Worm (Caenorhabditis elegans) whole organism, L4/young adult: ENCODE results near the gene F36G9.13.

Source experiments
- W03F9.2 ChIP-seq: fragments of 150-350 bp; optimal IDR thresholded peaks from 2 replicates; lab custom pipeline; 2014; ENCODE audit warnings: missing biosample characterization, missing genetic modification characterization
- dao-5 ChIP-seq: sonication (generic microtip); optimal IDR thresholded peaks from 2 replicates; lab custom pipeline; 2016; ENCODE audit warnings: missing genotype, missing genetic modification characterization, moderate library complexity, missing compliant biosample characterization
- him-1 ChIP-seq: sonication (generic microtip); optimal IDR thresholded peaks from 2 replicates; lab custom pipeline; 2016; ENCODE audit warnings: missing genotype, missing genetic modification reagents, missing genetic modification characterization, missing compliant biosample characterization

The F36G9.13 gene

DNA sequence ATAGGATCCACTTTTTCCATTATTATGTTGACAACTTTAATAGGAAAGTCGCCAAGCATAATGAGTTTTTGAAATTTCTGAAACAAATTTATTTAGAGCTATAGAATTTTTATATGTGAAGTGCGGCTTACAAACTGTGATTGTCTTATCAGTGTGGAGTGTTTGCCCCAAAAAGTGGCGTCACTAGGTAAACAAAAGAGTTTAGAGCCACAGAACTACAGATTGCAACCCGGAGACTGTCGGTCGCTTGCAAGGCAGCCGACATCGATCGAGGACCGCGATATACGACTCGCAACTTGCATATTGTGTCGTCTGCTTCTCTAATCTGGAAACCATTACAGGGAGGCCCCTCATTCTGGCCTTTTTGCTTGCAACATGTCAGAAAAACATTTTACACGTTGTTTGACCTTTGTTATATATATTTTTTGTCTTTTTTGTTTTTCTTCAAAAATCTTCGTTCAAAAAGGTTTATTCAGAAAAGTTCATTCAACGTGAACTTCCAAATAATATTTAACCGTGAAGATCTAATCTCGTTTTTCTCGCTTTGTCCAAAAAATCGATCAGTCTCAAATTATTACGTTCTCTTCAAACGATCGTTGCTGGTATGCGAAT lies at the start of gene F36G9.13, which contains the start of gene fbxa-99:
Gene F36G9.13, plus strand, starts transcription at position 562 of the 612 bp plus-strand sequence.
Gene fbxa-99, minus strand, starts transcription at position 122 of the 612 bp plus-strand sequence.
- TF ChIP-seq dao-5 (tag; lab: Kevin White, UChicago) (no peak), him-1 (tag; lab: Kevin White, UChicago) (no peak), W03F9.2 (no peak)

DNA sequence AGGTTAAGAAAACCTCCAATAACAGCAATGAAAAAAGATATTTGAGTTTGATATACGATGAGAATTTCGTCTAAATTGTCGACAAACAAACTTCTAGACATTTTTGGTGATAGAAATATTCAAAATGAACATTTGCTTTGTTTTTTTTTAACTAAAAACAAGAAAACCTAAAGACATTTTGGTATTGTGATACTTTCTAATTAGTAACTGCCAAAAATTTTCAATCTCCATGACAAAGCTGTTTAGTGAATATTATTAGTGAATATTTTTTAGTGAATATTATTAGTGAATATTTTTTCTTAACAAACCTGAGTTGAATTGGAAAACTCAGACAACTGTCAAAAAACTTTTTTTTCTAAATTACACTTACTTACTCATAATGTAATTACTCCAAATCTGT lies 42.8 kb upstream of the F36G9.13 start, which contains the start of gene srw-55:
Gene srw-55, minus strand, starts transcription at position 101 of the 400 bp plus-strand sequence.
- no peak for TF ChIP-seq W03F9.2
- TF ChIP-seq dao-5 (tag; lab: Kevin White, UChicago), result no peak
- TF ChIP-seq him-1 (tag; lab: Kevin White, UChicago), result no peak

DNA sequence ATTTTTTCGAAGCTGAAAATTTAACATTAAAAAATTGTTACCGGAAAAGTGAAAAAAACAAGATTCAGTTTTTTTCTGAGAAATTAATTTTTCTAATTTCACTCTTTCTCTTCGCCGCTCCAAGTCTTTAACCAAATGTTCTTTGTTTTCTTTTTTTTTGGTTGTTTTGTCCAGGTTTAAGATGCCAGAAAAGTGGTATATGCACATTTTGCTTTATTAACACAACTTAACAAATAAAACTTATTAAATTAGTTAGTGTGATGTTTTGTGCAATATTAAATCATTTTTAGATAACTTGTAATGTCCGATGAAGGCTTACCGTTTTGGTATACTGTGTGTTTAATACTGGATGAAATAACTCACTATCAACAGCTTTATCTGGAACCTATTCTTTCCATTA lies 40.0 kb upstream of the F36G9.13 start, which contains the start of gene srw-53:
Gene srw-53, plus strand, starts transcription at position 301 of the 400 bp plus-strand sequence.
- TF ChIP-seq W03F9.2 (no peak), dao-5 (tag; lab: Kevin White, UChicago) (no peak), him-1 (tag; lab: Kevin White, UChicago) (no peak)

DNA sequence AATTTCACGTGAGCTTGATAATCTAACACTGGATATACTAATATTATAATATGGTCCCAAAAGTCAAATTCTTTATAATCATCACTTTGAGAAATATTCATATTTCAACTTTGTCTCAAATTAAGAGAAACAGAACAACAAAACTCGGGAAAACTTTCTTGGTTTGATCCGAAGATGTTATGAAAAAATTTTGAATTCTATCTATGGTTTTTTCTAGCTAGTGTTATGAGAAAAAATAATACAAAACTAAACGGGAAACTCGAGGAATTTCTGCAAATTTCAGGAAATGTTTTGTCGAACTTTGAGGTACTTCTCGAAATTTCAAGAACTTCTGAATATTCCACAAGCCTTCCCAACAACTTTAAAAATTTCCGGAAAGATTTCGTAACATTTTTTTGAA lies 32.2 kb upstream of the F36G9.13 start, which contains the start of gene srw-59:
Gene srw-59, minus strand, starts transcription at position 101 of the 400 bp plus-strand sequence.
- TF ChIP-seq him-1 (tag; lab: Kevin White, UChicago), result no peak
- no peak for TF ChIP-seq W03F9.2
- no peak for TF ChIP-seq dao-5 (tag; lab: Kevin White, UChicago)

DNA sequence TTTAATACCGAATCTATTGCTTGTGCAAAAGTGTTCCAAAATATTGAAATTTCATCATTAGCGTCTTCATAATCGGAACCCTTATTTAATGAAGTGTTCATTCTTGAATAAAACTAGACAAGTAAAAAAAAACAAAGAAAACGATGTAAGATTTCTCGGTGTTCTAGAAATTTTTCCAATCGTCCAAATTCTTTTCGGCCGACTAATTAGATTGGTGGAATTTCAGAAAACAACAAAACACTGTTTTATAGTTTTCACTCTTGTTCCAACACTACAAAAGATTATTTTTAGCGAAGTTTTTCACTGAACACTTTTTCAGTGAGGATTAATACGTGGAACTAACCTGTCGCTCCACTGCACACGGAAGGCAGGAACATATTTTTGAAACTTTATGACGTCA lies 30.3 kb upstream of the F36G9.13 start, which contains the start of gene srw-56:
Gene srw-56, minus strand, starts transcription at position 101 of the 400 bp plus-strand sequence.
- TF ChIP-seq W03F9.2, result no peak
- no peak for TF ChIP-seq him-1 (tag; lab: Kevin White, UChicago)
- TF ChIP-seq dao-5 (tag; lab: Kevin White, UChicago), result no peak

DNA sequence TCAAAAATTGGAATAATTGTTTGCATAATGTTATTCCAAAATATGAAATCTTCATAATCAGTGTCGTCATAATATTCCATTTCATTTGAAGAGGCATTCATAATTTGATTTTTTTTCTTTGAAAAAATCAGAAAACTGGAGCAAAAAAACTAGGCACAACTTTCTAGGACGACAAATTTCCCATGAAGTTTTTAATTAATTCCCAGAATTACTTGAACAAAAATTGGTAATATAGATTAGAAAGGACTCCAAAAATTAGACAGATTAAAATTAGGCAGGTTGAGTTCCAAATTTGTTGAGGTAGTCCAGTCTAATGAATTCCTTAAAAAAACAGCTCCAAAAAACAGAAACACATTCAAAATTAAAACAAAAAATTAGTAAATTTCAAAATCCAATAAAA lies 28.2 kb upstream of the F36G9.13 start, which contains the start of gene srw-57:
Gene srw-57, minus strand, starts transcription at position 101 of the 400 bp plus-strand sequence.
- TF ChIP-seq W03F9.2 (no peak), dao-5 (tag; lab: Kevin White, UChicago) (no peak), him-1 (tag; lab: Kevin White, UChicago) (no peak)

DNA sequence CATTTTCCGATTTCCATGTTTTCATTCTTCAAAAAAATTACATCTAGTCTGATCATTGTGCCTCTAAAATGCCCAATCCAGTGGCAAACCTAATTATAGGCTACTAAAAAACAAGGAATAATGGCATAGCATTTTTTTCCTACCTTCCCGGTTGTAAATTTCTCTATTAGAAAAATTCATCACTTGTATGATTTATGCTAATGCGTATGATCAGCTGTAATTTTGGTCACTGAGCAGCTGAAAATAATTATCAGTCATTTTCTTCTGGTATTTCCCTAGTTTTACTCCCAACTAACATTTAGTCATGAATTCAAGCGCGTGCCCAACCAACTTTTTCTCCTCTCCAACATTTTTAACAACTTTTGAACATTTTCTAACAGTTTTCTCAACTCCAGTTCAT lies 27.6 kb upstream of the F36G9.13 start, which contains the start of gene srh-186:
Gene srh-186, plus strand, starts transcription at position 301 of the 400 bp plus-strand sequence.
- TF ChIP-seq W03F9.2 (no peak), dao-5 (tag; lab: Kevin White, UChicago) (no peak), him-1 (tag; lab: Kevin White, UChicago) (no peak)

DNA sequence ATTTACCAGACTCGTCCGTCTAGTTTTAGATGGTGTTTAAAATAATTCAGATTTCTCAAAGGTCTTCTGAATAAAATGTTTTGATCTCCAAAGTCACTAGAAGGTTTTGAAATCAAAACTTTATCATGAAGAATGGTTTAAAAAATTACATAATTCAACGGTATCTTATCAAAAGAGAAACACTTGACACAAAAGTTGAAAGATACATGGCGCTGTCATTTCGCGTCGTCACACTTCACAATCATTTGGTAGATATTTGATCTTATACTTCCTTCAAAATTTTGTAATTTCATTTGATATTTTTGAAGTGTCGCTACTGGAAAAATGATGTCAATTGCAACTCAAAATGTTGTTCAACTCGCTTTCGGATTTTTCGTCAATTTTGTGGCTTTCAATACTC lies 26.0 kb upstream of the F36G9.13 start, which contains the start of gene F36G9.3:
Gene F36G9.3, plus strand, starts transcription at position 301 of the 400 bp plus-strand sequence.
- TF ChIP-seq dao-5 (tag; lab: Kevin White, UChicago) (no peak), him-1 (tag; lab: Kevin White, UChicago) (no peak), W03F9.2 (no peak)

DNA sequence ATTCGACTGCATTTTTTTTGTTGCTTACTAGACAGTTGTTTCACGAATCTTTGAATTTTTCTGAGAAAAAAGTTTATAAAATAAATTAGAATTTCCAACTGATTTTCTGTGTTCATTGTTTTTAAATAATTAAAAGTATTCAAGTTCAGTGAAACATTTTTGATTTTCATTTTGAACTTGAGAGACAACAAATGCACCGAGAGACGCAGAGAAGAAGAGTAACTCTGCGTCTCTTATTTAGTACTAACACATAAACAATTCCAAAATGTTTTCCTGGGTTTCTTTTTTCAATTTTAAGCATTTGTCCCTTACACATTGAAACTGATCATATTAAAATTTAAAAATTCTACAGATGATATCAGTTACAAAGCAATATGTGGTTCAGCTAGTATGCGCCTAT lies 23.6 kb upstream of the F36G9.13 start:
- no peak for TF ChIP-seq him-1 (tag; lab: Kevin White, UChicago)
- no peak for TF ChIP-seq dao-5 (tag; lab: Kevin White, UChicago)

DNA sequence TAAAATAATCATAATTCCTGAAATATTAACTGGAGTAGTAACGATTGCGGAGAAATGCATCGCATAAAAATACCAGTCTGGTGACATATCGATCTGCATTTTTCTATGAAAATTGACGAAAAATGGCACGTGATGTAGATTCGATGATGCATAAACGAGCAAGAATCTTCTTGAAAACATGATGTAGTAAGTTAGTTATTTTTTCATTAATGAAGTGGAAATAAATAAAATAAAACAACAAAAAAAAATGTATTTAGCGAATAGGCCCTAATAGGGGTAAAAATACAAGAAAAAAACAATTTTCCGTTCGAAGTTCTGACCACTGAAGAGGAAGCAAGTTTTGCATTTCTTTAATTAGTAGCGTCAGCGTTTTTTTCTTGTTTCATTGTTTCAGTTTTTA lies 18.0 kb upstream of the F36G9.13 start, which contains the start of gene sri-2:
Gene sri-2, minus strand, starts transcription at position 101 of the 400 bp plus-strand sequence.
- no peak for TF ChIP-seq W03F9.2
- TF ChIP-seq dao-5 (tag; lab: Kevin White, UChicago), result no peak
- no peak for TF ChIP-seq him-1 (tag; lab: Kevin White, UChicago)

DNA sequence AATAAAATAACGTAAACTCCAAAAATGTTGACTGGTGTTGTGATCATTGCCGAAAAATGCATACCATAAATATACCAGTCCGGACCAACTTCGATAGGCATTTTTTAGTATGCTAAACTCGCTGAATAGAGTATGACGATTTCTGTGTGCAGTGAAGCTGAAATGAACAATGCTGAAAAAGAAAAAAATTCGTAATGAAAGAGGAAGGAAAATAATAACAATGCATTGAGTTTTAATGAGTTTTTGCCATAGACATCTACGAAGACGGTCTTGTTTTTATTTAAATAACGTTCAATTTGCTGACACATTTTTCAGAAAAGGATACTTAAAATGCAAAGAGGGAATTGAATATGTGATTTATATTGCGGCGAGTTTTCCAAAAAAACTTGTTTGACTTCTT lies 15.6 kb upstream of the F36G9.13 start, which contains the start of gene sri-1:
Gene sri-1, minus strand, starts transcription at position 101 of the 400 bp plus-strand sequence.
- TF ChIP-seq him-1 (tag; lab: Kevin White, UChicago), result no peak
- TF ChIP-seq dao-5 (tag; lab: Kevin White, UChicago), result no peak
- TF ChIP-seq W03F9.2, result no peak

DNA sequence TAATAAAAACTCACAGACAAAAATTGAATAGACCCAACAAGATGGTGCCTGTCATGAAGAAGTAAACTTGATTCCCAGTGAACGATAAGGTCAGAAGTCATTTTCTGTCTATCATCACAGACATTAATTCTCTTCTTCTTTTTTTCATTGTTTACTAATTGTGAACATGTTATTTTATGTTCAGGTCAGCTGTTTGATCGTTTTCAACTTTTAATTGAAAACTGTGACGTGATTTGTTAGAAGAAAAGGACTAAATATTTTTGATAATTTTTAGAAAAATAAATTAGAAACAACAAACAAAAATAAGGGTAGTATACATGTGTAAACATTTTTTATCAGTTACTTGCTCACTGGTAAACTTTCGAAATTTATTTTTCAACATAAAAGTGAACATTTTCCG lies 13.4 kb upstream of the F36G9.13 start, which contains the start of gene F36G9.7:
Gene F36G9.7, minus strand, starts transcription at position 101 of the 400 bp plus-strand sequence.
- TF ChIP-seq dao-5 (tag; lab: Kevin White, UChicago) (no peak), W03F9.2 (no peak), him-1 (tag; lab: Kevin White, UChicago) (no peak)

DNA sequence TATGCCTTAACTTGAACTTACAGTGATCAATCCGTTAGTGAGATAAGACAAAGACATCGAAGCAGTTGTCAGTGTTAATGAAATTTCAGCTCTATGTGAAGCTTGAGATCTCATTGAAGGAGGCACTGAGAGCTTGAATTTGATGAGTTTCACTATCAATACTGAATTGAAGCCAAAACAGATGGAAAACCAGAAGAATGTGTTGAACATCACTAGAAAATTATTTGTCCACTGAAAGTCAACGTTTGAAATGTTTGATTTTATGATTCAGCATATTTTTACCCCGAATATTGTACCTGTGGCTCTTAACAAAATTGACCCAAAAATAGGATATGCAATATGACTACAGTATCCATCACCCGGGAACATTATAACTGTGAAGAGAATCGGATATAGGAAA lies 12.3 kb upstream of the F36G9.13 start:
- TF ChIP-seq dao-5 (tag; lab: Kevin White, UChicago), result no peak
- TF ChIP-seq W03F9.2, result no peak

DNA sequence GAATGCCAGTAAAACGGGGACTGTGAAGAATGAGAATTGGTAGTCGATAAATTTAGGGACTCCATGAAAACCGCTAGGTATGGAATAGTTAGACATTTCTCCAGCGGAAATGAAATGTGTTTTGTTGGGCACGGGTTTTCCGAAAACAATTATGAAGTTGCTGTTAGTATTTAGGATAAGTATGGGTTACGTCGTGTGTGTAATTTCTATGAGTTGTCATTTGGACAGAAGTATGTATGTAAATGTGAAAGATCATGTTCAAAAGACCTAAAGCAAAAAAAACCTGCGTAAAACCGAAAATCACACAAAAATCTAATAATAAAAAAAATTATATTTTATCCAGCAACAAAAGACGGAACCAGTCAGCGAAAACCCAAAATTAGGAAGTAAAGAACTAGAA lies 10.6 kb upstream of the F36G9.13 start, which contains the start of gene sru-23:
Gene sru-23, minus strand, starts transcription at position 101 of the 400 bp plus-strand sequence.
- no peak for TF ChIP-seq dao-5 (tag; lab: Kevin White, UChicago)
- TF ChIP-seq W03F9.2, result no peak
- TF ChIP-seq him-1 (tag; lab: Kevin White, UChicago), result no peak
